Worm (Caenorhabditis elegans): Measurements from ENCODE around the gene C29F5.8.

DNA sequence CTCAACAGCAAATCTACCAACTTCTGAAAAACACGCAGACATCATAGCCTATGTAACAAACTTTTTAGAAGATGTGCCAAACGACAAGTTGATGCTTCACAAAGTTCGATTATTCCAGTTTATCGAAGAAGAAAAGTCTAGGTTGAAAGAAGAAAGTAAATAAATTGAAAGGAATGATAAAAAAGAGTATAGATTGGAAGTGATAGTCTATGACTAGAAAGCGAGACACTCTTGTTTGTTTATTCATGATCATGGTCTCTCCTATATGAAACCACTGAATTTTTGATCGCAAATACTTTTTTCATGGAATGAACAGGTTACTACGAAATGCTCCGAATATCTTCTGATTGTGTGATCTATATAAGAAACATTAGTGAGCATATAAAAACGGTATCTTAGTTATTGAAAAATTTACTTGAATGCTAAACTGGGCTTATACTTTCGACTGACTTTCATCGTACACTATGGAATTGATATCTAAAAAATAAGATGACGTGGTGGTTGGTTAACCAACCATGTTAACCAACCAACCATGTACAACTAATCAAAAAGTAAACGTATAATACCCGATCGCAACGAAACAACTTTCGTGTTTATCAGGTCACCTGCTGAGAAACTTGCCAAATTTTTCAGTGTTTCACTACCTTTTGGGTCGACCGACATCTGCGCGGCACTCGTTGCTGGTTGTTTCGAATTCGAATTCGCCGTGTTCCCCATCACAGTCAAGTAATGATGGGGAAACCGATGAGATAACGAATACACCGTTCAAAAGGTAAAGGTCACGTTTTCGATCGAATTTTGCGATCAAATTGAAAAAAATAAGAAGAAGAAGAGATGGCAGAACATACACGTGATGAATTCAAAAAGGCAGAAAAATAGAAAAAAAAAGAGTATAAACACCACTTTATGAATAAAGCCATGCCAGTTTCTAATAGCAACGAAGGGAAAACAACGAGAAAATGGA is 39.3 kb downstream of the C29F5.8 start, which contains the start of gene C32D5.8:
- TF ChIP-seq madf-10 (tag; optimal IDR thresholded peaks at IDR 0.05) = no peak
- TF ChIP-seq ztf-3 (GFP tag; optimal IDR thresholded peaks at IDR 0.05) = no peak
- no peak for TF ChIP-seq athp-1 (tag; optimal IDR thresholded peaks at IDR 0.05)
- TF ChIP-seq die-1 (tag; optimal IDR thresholded peaks at IDR 0.05) = no peak
- no peak for TF ChIP-seq dpff-1 (tag; optimal IDR thresholded peaks at IDR 0.05)
- TF ChIP-seq lin-35 (GFP tag; optimal IDR thresholded peaks at IDR 0.05) = no peak
- no peak for TF ChIP-seq ama-1 (optimal IDR thresholded peaks at IDR 0.05)
- no peak for TF ChIP-seq ama-1 (GFP tag; optimal IDR thresholded peaks at IDR 0.05)
- TF ChIP-seq tbx-9 (tag; optimal IDR thresholded peaks at IDR 0.05; ENCODE audit: borderline replicate concordance) = no peak
- no peak for TF ChIP-seq F33H1.4 (GFP tag; IDR thresholded peaks at IDR 0.05)
- TF ChIP-seq efl-1 (GFP tag; optimal IDR thresholded peaks at IDR 0.05) = no peak
- TF ChIP-seq unc-62 (GFP tag; optimal IDR thresholded peaks at IDR 0.05) = no peak
- TF ChIP-seq pha-4 (tag; optimal IDR thresholded peaks at IDR 0.05) = no peak
- no peak for TF ChIP-seq lin-26 (GFP tag; IDR thresholded peaks at IDR 0.05)

All from whole organism, young adult.